Fruit fly (Drosophila melanogaster) whole organism, embryonic: ENCODE data around the gene glob3.
A peak's percentile ranks its signal among the peaks of the same experiment; 100 is the strongest.

Source experiments
- Ada2b ChIP-seq: fragments of 200-800 bp; sonication (Bioruptor generic); IDR thresholded peaks from 2 replicates; pipeline ENCODE4 v1.3.6; 2022; ENCODE audit warnings: missing biosample characterization, missing genetic modification characterization
- Antp ChIP-seq: fragments of 200-800 bp; sonication (Bioruptor generic); optimal IDR thresholded peaks from 3 replicates; lab custom pipeline; 2016; ENCODE audit warnings: missing biosample characterization, missing genetic modification characterization
- Awh ChIP-seq: fragments of 200-800 bp; sonication (Bioruptor generic); IDR thresholded peaks from 2 replicates; pipeline ENCODE4, ENCODE4 v1.3.6; 2022; ENCODE audit warnings: missing biosample characterization, missing genetic modification characterization
- CG10565 ChIP-seq: fragments of 200-800 bp; sonication (Bioruptor generic); optimal IDR thresholded peaks from 3 replicates; lab custom pipeline; 2016; ENCODE audit warnings: missing biosample characterization, mild to moderate bottlenecking, missing genetic modification characterization
- CG10979 ChIP-seq: fragments of 200-800 bp; sonication (Bioruptor generic); optimal IDR thresholded peaks from 2 replicates; lab custom pipeline; 2018; ENCODE audit warnings: missing biosample characterization, mild to moderate bottlenecking, missing genetic modification characterization, moderate library complexity
- CG11695 ChIP-seq: fragments of 200-800 bp; sonication (Bioruptor generic); IDR thresholded peaks from 3 replicates; pipeline ENCODE4 v1.3.6; 2022; ENCODE audit warnings: missing biosample characterization, missing genetic modification characterization
- CG12236 ChIP-seq: fragments of 200-800 bp; sonication (Bioruptor generic); optimal IDR thresholded peaks from 2 replicates; lab custom pipeline; 2016; ENCODE audit warnings: missing biosample characterization, missing genetic modification characterization
- CG12659 ChIP-seq: fragments of 200-800 bp; sonication (Bioruptor generic); optimal IDR thresholded peaks from 3 replicates; lab custom pipeline; 2017; ENCODE audit warnings: mild to moderate bottlenecking, missing biosample characterization, missing genetic modification reagents, missing genetic modification characterization
- CG14965 ChIP-seq: fragments of 200-800 bp; sonication (Bioruptor generic); optimal IDR thresholded peaks from 2 replicates; lab custom pipeline; 2016; ENCODE audit warnings: missing biosample characterization, missing genetic modification characterization, borderline replicate concordance
- CG1603 ChIP-seq: fragments of 200-800 bp; sonication (Bioruptor generic); optimal IDR thresholded peaks from 2 replicates; lab custom pipeline; 2019; ENCODE audit warnings: missing biosample characterization, mild to moderate bottlenecking, missing genetic modification characterization, moderate library complexity
- CG16813 ChIP-seq: fragments of 200-800 bp; sonication (Bioruptor generic); IDR thresholded peaks from 3 replicates; pipeline ENCODE4 v1.3.6; 2022; ENCODE audit warnings: missing biosample characterization, missing genetic modification characterization; ENCODE audit not compliant: partially characterized antibody
- CG17385 ChIP-seq: fragments of 200-800 bp; sonication (Bioruptor generic); optimal IDR thresholded peaks from 3 replicates; lab custom pipeline; 2018; ENCODE audit warnings: missing biosample characterization, mild to moderate bottlenecking, missing genetic modification characterization
- CG18619 ChIP-seq: fragments of 200-800 bp; sonication (Bioruptor generic); optimal IDR thresholded peaks from 3 replicates; lab custom pipeline; 2017; ENCODE audit warnings: missing biosample characterization, mild to moderate bottlenecking, missing genetic modification characterization
- CG2120 ChIP-seq: fragments of 200-800 bp; sonication (Bioruptor generic); optimal IDR thresholded peaks from 3 replicates; lab custom pipeline; 2016; ENCODE audit warnings: missing biosample characterization, missing genetic modification characterization
- CG2129 ChIP-seq: fragments of 200-800 bp; sonication (Bioruptor generic); IDR thresholded peaks from 2 replicates; pipeline ENCODE4 v1.3.6; 2022; ENCODE audit warnings: missing biosample characterization, missing genetic modification characterization; ENCODE audit not compliant: partially characterized antibody
- CG31388 ChIP-seq: fragments of 200-800 bp; sonication (Bioruptor generic); optimal IDR thresholded peaks from 2 replicates; lab custom pipeline; 2016; ENCODE audit warnings: missing biosample characterization, missing genetic modification characterization
- CG31441 ChIP-seq: fragments of 200-800 bp; sonication (Bioruptor generic); IDR thresholded peaks from 2 replicates; pipeline ENCODE4 v1.3.6; 2022; ENCODE audit warnings: missing biosample characterization, missing genetic modification characterization
- CG8478 ChIP-seq: fragments of >200 bp; optimal IDR thresholded peaks from 2 replicates; lab custom pipeline; 2018
- CG8944 ChIP-seq: fragments of 200-800 bp; sonication (Bioruptor generic); optimal IDR thresholded peaks from 3 replicates; lab custom pipeline; 2016; ENCODE audit warnings: missing biosample characterization, missing genetic modification characterization
- Dfd ChIP-seq, 2 experiments: fragments of >200 bp; optimal IDR thresholded peaks; 2 replicates each; lab custom pipeline; 2017; ENCODE audit warnings: missing biosample characterization in 2 of 2, missing genetic modification characterization in 2 of 2
- Doc2 ChIP-seq: fragments of 200-800 bp; sonication (Bioruptor generic); IDR thresholded peaks from 2 replicates; pipeline ENCODE4 v1.3.6; 2022; ENCODE audit warnings: missing biosample characterization, missing genetic modification characterization
- Gug ChIP-seq: fragments of 200-800 bp; sonication (Bioruptor generic); IDR thresholded peaks from 4 replicates; pipeline ENCODE4 v1.3.6; 2022; ENCODE audit warnings: missing biosample characterization, missing genetic modification characterization
- HLH4C ChIP-seq: fragments of 200-800 bp; sonication (Bioruptor generic); IDR thresholded peaks from 3 replicates; pipeline ENCODE4 v1.3.6; 2022; ENCODE audit warnings: missing biosample characterization, missing genetic modification characterization; ENCODE audit not compliant: partially characterized antibody
- Hmr ChIP-seq: fragments of 200-800 bp; sonication (Bioruptor generic); optimal IDR thresholded peaks from 3 replicates; lab custom pipeline; 2017; ENCODE audit warnings: mild to moderate bottlenecking, missing biosample characterization, missing genetic modification reagents, missing genetic modification characterization
- Hr39 ChIP-seq: fragments of >200 bp; optimal IDR thresholded peaks from 2 replicates; lab custom pipeline; 2017
- Hr78 ChIP-seq, 2 experiments: fragments of 200-800 bp in 1 of 2; fragments of >200 bp in 1 of 2; sonication (Bioruptor generic) in 1 of 2; optimal IDR thresholded peaks; 2 replicates each; lab custom pipeline; 2017 to 2019; ENCODE audit warnings: missing biosample characterization in 2 of 2, missing genetic modification characterization in 2 of 2, mild to moderate bottlenecking in 1 of 2, moderate library complexity in 1 of 2
- Hsf ChIP-seq: fragments of 200-800 bp; sonication (Bioruptor generic); optimal IDR thresholded peaks from 3 replicates; lab custom pipeline; 2016; ENCODE audit warnings: missing biosample characterization, missing genetic modification characterization
- Lpt ChIP-seq: fragments of >200 bp; optimal IDR thresholded peaks from 2 replicates; lab custom pipeline; 2018; ENCODE audit warnings: missing biosample characterization, missing genetic modification characterization
- MBD-R2 ChIP-seq: fragments of 200-800 bp; sonication (Bioruptor generic); IDR thresholded peaks from 2 replicates; pipeline ENCODE4 v1.3.6; 2022; ENCODE audit warnings: missing biosample characterization, missing genetic modification characterization
- Nf-YA ChIP-seq: fragments of 200-800 bp; sonication (Bioruptor generic); IDR thresholded peaks from 2 replicates; pipeline ENCODE4 v1.3.6; 2022; ENCODE audit warnings: missing biosample characterization, missing genetic modification characterization
- Spps ChIP-seq: fragments of 200-800 bp; sonication (Bioruptor generic); optimal IDR thresholded peaks from 2 replicates; lab custom pipeline; 2018; ENCODE audit warnings: missing biosample characterization, mild to moderate bottlenecking, missing genetic modification characterization
- aop ChIP-seq: fragments of 200-800 bp; sonication (Bioruptor generic); IDR thresholded peaks from 2 replicates; pipeline ENCODE4 v1.3.6; 2022; ENCODE audit warnings: missing biosample characterization, missing genetic modification characterization
- ara ChIP-seq: fragments of 200-800 bp; sonication (Bioruptor generic); IDR thresholded peaks from 2 replicates; pipeline ENCODE4 v1.3.6; 2022; ENCODE audit warnings: missing biosample characterization, missing genetic modification characterization
- cas ChIP-seq: fragments of 200-800 bp; sonication (Bioruptor generic); IDR thresholded peaks from 2 replicates; pipeline ENCODE4 v1.3.6; 2022; ENCODE audit warnings: missing biosample characterization, missing genetic modification characterization
- emc ChIP-seq: fragments of 200-800 bp; sonication (Bioruptor generic); optimal IDR thresholded peaks from 2 replicates; lab custom pipeline; 2016; ENCODE audit warnings: missing biosample characterization, missing genetic modification characterization
- esg ChIP-seq: fragments of 200-800 bp; sonication (Bioruptor generic); conservative IDR thresholded peaks from 2 replicates; pipeline ENCODE4 v1.3.6; 2022; ENCODE audit warnings: missing biosample characterization, missing genetic modification characterization
- kay ChIP-seq: fragments of 200-800 bp; sonication (Bioruptor generic); optimal IDR thresholded peaks from 2 replicates; lab custom pipeline; 2016; ENCODE audit warnings: missing biosample characterization, missing genetic modification characterization
- knrl ChIP-seq: fragments of 200-800 bp; sonication (Bioruptor generic); IDR thresholded peaks from 3 replicates; pipeline ENCODE4 v1.3.6; 2022; ENCODE audit warnings: missing biosample characterization, missing genetic modification characterization; ENCODE audit not compliant: partially characterized antibody
- nerfin-1 ChIP-seq: fragments of 200-800 bp; sonication (Bioruptor generic); optimal IDR thresholded peaks from 3 replicates; lab custom pipeline; 2019; ENCODE audit warnings: missing biosample characterization, mild to moderate bottlenecking, missing genetic modification characterization, moderate library complexity
- odd ChIP-seq: fragments of 200-800 bp; sonication (Bioruptor generic); optimal IDR thresholded peaks from 2 replicates; lab custom pipeline; 2017; ENCODE audit warnings: missing biosample characterization, mild to moderate bottlenecking, missing genetic modification characterization
- prd ChIP-seq, 3 experiments: fragments of >200 bp in 2 of 3; fragments of 200-800 bp in 1 of 3; sonication (Bioruptor generic) in 1 of 3; optimal IDR thresholded peaks in 2 of 3; IDR thresholded peaks in 1 of 3; 2 replicates in 2 of 3; 3 replicates in 1 of 3; pipeline versions ENCODE4 v1.3.6 to Lab custom; 2017 to 2022; ENCODE audit warnings: missing biosample characterization in 1 of 3, missing genetic modification characterization in 1 of 3
- psq ChIP-seq: fragments of 200-800 bp; sonication (Bioruptor generic); optimal IDR thresholded peaks from 2 replicates; lab custom pipeline; 2017; ENCODE audit warnings: missing biosample characterization, missing genetic modification characterization
- shn ChIP-seq: fragments of 200-800 bp; sonication (Bioruptor generic); optimal IDR thresholded peaks from 3 replicates; lab custom pipeline; 2016; ENCODE audit warnings: missing biosample characterization, missing genetic modification characterization
- usp ChIP-seq: fragments of >200 bp; optimal IDR thresholded peaks from 2 replicates; lab custom pipeline; 2017; ENCODE audit warnings: missing biosample characterization, missing genetic modification characterization
- vnd ChIP-seq: fragments of 200-800 bp; sonication (Bioruptor generic); IDR thresholded peaks from 3 replicates; pipeline ENCODE4 v1.3.6; 2022; ENCODE audit warnings: missing biosample characterization, missing genetic modification characterization; ENCODE audit not compliant: partially characterized antibody
- vvl ChIP-seq: fragments of 200-800 bp; sonication (Bioruptor generic); IDR thresholded peaks from 2 replicates; pipeline ENCODE4 v1.3.6; 2022; ENCODE audit warnings: missing biosample characterization, missing genetic modification characterization
- z ChIP-seq: fragments of 200-800 bp; sonication (Bioruptor generic); IDR thresholded peaks from 3 replicates; pipeline ENCODE4 v1.3.6; 2022; ENCODE audit warnings: missing biosample characterization, missing genetic modification characterization
- zf30C ChIP-seq: fragments of 200-800 bp; sonication (Bioruptor generic); optimal IDR thresholded peaks from 3 replicates; lab custom pipeline; 2018; ENCODE audit warnings: missing biosample characterization, mild to moderate bottlenecking, missing genetic modification characterization

glob3 gene

DNA sequence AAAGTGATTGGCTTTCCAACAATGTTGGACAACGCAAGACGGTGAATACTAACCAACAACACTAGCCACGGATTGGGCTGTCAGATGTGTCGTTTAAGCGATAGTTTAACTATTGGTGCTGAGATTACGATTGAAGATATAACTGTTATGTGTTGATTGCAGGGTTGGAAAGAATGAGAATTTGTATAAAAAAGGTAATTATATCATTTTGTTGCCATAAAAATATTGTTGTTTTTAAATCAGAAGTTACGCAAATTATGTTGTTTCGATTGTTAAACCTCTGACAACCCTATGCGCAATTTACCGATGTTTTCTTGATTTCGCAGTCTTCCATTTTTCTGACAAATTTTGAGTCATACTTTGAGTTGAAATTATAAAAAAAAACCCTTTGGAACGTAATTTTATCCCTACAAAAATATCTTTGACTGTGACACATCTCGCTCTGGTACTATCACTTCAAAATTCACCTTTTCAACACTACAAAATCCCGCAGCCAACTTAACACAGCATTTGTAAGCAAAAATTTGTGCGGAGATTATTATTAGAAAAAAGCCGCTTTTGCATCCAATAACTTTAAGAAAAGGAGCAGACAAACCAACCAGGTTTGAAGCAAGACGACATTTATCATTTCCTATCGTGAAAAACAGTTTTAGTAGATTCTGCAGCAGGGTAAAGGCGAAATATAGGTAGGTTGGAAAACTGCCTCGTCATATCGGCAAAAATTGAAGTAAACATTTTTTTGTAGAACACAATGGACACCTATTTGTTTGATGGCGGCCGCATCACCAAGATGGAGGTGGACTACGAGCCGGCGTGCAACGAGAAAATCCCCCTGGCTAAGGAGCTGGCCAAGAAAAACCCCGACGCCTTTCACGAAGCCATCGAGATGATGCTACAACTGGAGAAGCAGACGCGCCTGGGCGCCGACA is 40.6 kb upstream of the glob3 start, which contains the start of the genes Hat1 and Rpn5 (continued):
- TF ChIP-seq CG16813 (GFP tag; lab: Robert Waterston, UW), result peak; percentile 78
- TF ChIP-seq CG10565, result peak; percentile 17
- no peak for TF ChIP-seq ara (GFP tag; lab: Robert Waterston, UW)
- TF ChIP-seq CG31388 (GFP tag; lab: Kevin White, UChicago), result peak; percentile 56
- peak; percentile 93 for TF ChIP-seq Hsf
- TF ChIP-seq kay (GFP tag; lab: Kevin White, UChicago), result peak; percentile 87
- peak; percentile 81; the same call in 1 of the 2 replicates for TF ChIP-seq CG31441
- peak; percentile 85 for TF ChIP-seq MBD-R2 (GFP tag; lab: Robert Waterston, UW)
- peak; percentile 64 for TF ChIP-seq HLH4C
- peak; percentile 56 for TF ChIP-seq Ada2b (GFP tag; lab: Robert Waterston, UW)
- peak in 1 of 2 experiments; percentile 95 for TF ChIP-seq Dfd (GFP tag; optimal IDR thresholded peaks at IDR 0.05; lab: Kevin White, UChicago)
- TF ChIP-seq Hr78 (GFP tag; optimal IDR thresholded peaks at IDR 0.05; lab: Kevin White, UChicago), result no peak
- peak; percentile 65 for TF ChIP-seq CG1603 (tag; lab: Kevin White, UChicago)
- TF ChIP-seq CG12659, result peak; percentile 87
- peak; percentile 91 for TF ChIP-seq Antp
- TF ChIP-seq knrl (GFP tag; lab: Robert Waterston, UW), result peak; percentile 84
- TF ChIP-seq shn (GFP tag; lab: Kevin White, UChicago), result peak; percentile 91
- peak; percentile 81 for TF ChIP-seq CG18619 (GFP tag; lab: Kevin White, UChicago)
- TF ChIP-seq CG8944 (GFP tag; lab: Kevin White, UChicago), result peak; percentile 85
- TF ChIP-seq emc (GFP tag; lab: Kevin White, UChicago), result peak; percentile 67
- TF ChIP-seq nerfin-1, result peak; percentile 54
- TF ChIP-seq CG14965 (GFP tag; lab: Kevin White, UChicago), result peak; percentile 51
- TF ChIP-seq z (GFP tag; lab: Robert Waterston, UW), result no peak
- TF ChIP-seq Spps (tag; lab: Kevin White, UChicago), result peak; percentile 24
- peak; percentile 49 for TF ChIP-seq psq (GFP tag; lab: Kevin White, UChicago)
- TF ChIP-seq Nf-YA, result no peak
- TF ChIP-seq CG11695, result peak; percentile 44; the same call in 1 of the 3 replicates
- peak; percentile 59; the same call in 1 of the 2 replicates for TF ChIP-seq vvl (GFP tag; lab: Robert Waterston, UW)
- TF ChIP-seq Lpt (GFP tag; lab: Kevin White, UChicago), result no peak
- peak; percentile 52 for TF ChIP-seq CG2129 (GFP tag; lab: Robert Waterston, UW)
- peak; percentile 61; the same call in 3 of the 4 replicates for TF ChIP-seq Gug (GFP tag; lab: Robert Waterston, UW)
- peak; percentile 96 for TF ChIP-seq CG2120 (GFP tag; lab: Kevin White, UChicago)
- peak; percentile 44 for TF ChIP-seq odd (GFP tag; lab: Kevin White, UChicago)
- no peak for TF ChIP-seq CG8478 (lab: Kevin White, UChicago)
- TF ChIP-seq Doc2 (GFP tag; lab: Robert Waterston, UW), result no peak
- TF ChIP-seq esg (GFP tag; lab: Robert Waterston, UW), result peak; percentile 61
- TF ChIP-seq Hr39 (lab: Kevin White, UChicago), result no peak
- peak; percentile 54; the same call in 1 of the 3 replicates for TF ChIP-seq vnd (GFP tag; lab: Robert Waterston, UW)
- no peak for TF ChIP-seq usp (GFP tag; lab: Kevin White, UChicago)
- 0 out of 2 replicates have a peak, but pooled peaks have one; percentile 21 for TF ChIP-seq cas
- peak; percentile 66 for TF ChIP-seq CG17385 (GFP tag; lab: Kevin White, UChicago)
- TF ChIP-seq CG12236 (GFP tag; lab: Kevin White, UChicago), result peak; percentile 69
- peak; percentile 81 for TF ChIP-seq Hmr (GFP tag; lab: Kevin White, UChicago)
- TF ChIP-seq zf30C (GFP tag; lab: Kevin White, UChicago), result no peak
- peak; percentile 79 for TF ChIP-seq CG10979
- no peak for TF ChIP-seq prd (optimal IDR thresholded peaks at IDR 0.05; lab: Kevin White, UChicago)
- TF ChIP-seq prd (GFP tag; IDR thresholded peaks at IDR 0.05; lab: Robert Waterston, UW), result peak; percentile 79; the same call in 2 of the 3 replicates
- TF ChIP-seq Awh (GFP tag; lab: Robert Waterston, UW), result no peak
- no peak for TF ChIP-seq aop
